Fruit fly (Drosophila melanogaster) whole organism, prepupa: ENCODE measurements around the gene CG11356.

Experiments used
- Blimp-1 ChIP-seq: fragments of 200-800 bp; sonication (Bioruptor generic); optimal IDR thresholded peaks from 3 replicates; lab custom pipeline; 2017; ENCODE audit warnings: missing biosample characterization, missing genetic modification characterization, mild to moderate bottlenecking, moderate library complexity, missing genetic modification reagents
- CG10631 ChIP-seq: fragments of 200-800 bp; sonication (Bioruptor generic); optimal IDR thresholded peaks from 2 replicates; lab custom pipeline; 2016; ENCODE audit warnings: missing biosample characterization, missing genetic modification characterization
- CG10669 ChIP-seq: fragments of 200-800 bp; sonication (Bioruptor generic); optimal IDR thresholded peaks from 3 replicates; lab custom pipeline; 2018; ENCODE audit warnings: missing biosample characterization, mild to moderate bottlenecking, missing genetic modification characterization, moderate library complexity
- CG11902 ChIP-seq: fragments of 200-800 bp; sonication (Bioruptor generic); optimal IDR thresholded peaks from 3 replicates; lab custom pipeline; 2016; ENCODE audit warnings: missing biosample characterization, missing genetic modification characterization
- CG3032 ChIP-seq: fragments of 200-800 bp; optimal IDR thresholded peaks from 2 replicates; lab custom pipeline; 2019; ENCODE audit warnings: missing biosample characterization, mild to moderate bottlenecking, missing genetic modification characterization, moderate library complexity
- CG31627 ChIP-seq: fragments of 200-800 bp; sonication (Bioruptor generic); optimal IDR thresholded peaks from 3 replicates; lab custom pipeline; 2016; ENCODE audit warnings: missing biosample characterization, missing genetic modification characterization
- CG32006 ChIP-seq: fragments of 200-800 bp; sonication (Bioruptor generic); optimal IDR thresholded peaks from 3 replicates; lab custom pipeline; 2017; ENCODE audit warnings: missing biosample characterization, mild to moderate bottlenecking, missing genetic modification characterization
- CG34406 ChIP-seq: fragments of 200-800 bp; sonication (Bioruptor generic); optimal IDR thresholded peaks from 3 replicates; lab custom pipeline; 2016; ENCODE audit warnings: missing biosample characterization, missing genetic modification characterization
- CG3919 ChIP-seq: fragments of 200-800 bp; sonication (Bioruptor generic); optimal IDR thresholded peaks from 3 replicates; lab custom pipeline; 2016; ENCODE audit warnings: missing biosample characterization, missing genetic modification characterization
- CG6163 ChIP-seq: fragments of 200-800 bp; sonication (Bioruptor generic); IDR thresholded peaks from 3 replicates; pipeline ENCODE4 v1.3.6; 2022; ENCODE audit warnings: missing biosample characterization, missing genetic modification characterization
- CG6276 ChIP-seq: fragments of 200-800 bp; sonication (Bioruptor generic); optimal IDR thresholded peaks from 2 replicates; lab custom pipeline; 2017; ENCODE audit warnings: missing biosample characterization, mild to moderate bottlenecking, missing genetic modification characterization
- CG6792 ChIP-seq: fragments of 200-800 bp; sonication (Bioruptor generic); optimal IDR thresholded peaks from 3 replicates; lab custom pipeline; 2016; ENCODE audit warnings: missing biosample characterization, missing genetic modification characterization
- CG6808 ChIP-seq: fragments of 200-800 bp; sonication (Bioruptor generic); optimal IDR thresholded peaks from 3 replicates; lab custom pipeline; 2017; ENCODE audit warnings: missing biosample characterization, missing genetic modification characterization, mild to moderate bottlenecking, moderate library complexity, missing genetic modification reagents
- CG8319 ChIP-seq: fragments of 200-800 bp; sonication (Bioruptor generic); optimal IDR thresholded peaks from 3 replicates; lab custom pipeline; 2016; ENCODE audit warnings: missing biosample characterization, missing genetic modification characterization
- CG9139 ChIP-seq: fragments of 200-800 bp; sonication (Bioruptor generic); optimal IDR thresholded peaks from 3 replicates; lab custom pipeline; 2017; ENCODE audit warnings: missing biosample characterization, mild to moderate bottlenecking, missing genetic modification characterization
- Eip75B ChIP-seq: fragments of 200-800 bp; sonication (Bioruptor generic); optimal IDR thresholded peaks from 3 replicates; lab custom pipeline; 2016; ENCODE audit warnings: missing biosample characterization, missing genetic modification characterization
- Eip78C ChIP-seq: fragments of 200-800 bp; sonication (Bioruptor generic); peaks from one replicate; lab custom pipeline; 2016; ENCODE audit warnings: missing biosample characterization, missing genetic modification characterization
- Eip93F ChIP-seq: fragments of 200-800 bp; sonication (Bioruptor generic); optimal IDR thresholded peaks from 2 replicates; lab custom pipeline; 2016; ENCODE audit warnings: missing biosample characterization, mild to moderate bottlenecking, missing genetic modification characterization
- Ets21C ChIP-seq: fragments of 200-800 bp; sonication (Bioruptor generic); optimal IDR thresholded peaks from 3 replicates; lab custom pipeline; 2016; ENCODE audit warnings: missing biosample characterization, missing genetic modification characterization
- Ets96B ChIP-seq: fragments of 200-800 bp; optimal IDR thresholded peaks from 2 replicates; lab custom pipeline; 2019; ENCODE audit warnings: missing biosample characterization, mild to moderate bottlenecking, missing genetic modification characterization, moderate library complexity
- Gug ChIP-seq: fragments of 200-800 bp; sonication (Bioruptor generic); IDR thresholded peaks from 2 replicates; pipeline ENCODE4 v1.3.6; 2022; ENCODE audit warnings: missing biosample characterization, missing genetic modification characterization
- Hr38 ChIP-seq: sonication (Bioruptor generic); optimal IDR thresholded peaks from 2 replicates; lab custom pipeline; 2016; ENCODE audit warnings: missing biosample characterization, missing genetic modification characterization
- Hr4 ChIP-seq: fragments of 200-800 bp; sonication (Bioruptor generic); optimal IDR thresholded peaks from 3 replicates; lab custom pipeline; 2016; ENCODE audit warnings: missing biosample characterization, missing genetic modification characterization
- Lpt ChIP-seq: fragments of 200-800 bp; sonication (Bioruptor generic); optimal IDR thresholded peaks from 3 replicates; lab custom pipeline; 2016; ENCODE audit warnings: missing biosample characterization, missing genetic modification characterization
- Smox ChIP-seq: fragments of 200-800 bp; sonication (Bioruptor generic); optimal IDR thresholded peaks from 3 replicates; lab custom pipeline; 2016; ENCODE audit warnings: missing biosample characterization, missing genetic modification characterization
- Sox102F ChIP-seq: fragments of 200-800 bp; sonication (Bioruptor generic); optimal IDR thresholded peaks from 2 replicates; lab custom pipeline; 2016; ENCODE audit warnings: missing biosample characterization, mild to moderate bottlenecking, missing genetic modification characterization
- Sox14 ChIP-seq: fragments of 200-800 bp; sonication (Bioruptor generic); optimal IDR thresholded peaks from 3 replicates; lab custom pipeline; 2016; ENCODE audit warnings: missing biosample characterization, missing genetic modification characterization
- achi ChIP-seq: fragments of 200-800 bp; sonication (Bioruptor generic); optimal IDR thresholded peaks from 3 replicates; lab custom pipeline; 2016; ENCODE audit warnings: missing biosample characterization, missing genetic modification characterization
- acj6 ChIP-seq: fragments of 200-800 bp; sonication (Bioruptor generic); optimal IDR thresholded peaks from 3 replicates; lab custom pipeline; 2016; ENCODE audit warnings: missing biosample characterization, missing genetic modification characterization
- dac ChIP-seq: fragments of 200-800 bp; sonication (Bioruptor generic); optimal IDR thresholded peaks from 2 replicates; lab custom pipeline; 2017; ENCODE audit warnings: missing biosample characterization, mild to moderate bottlenecking, missing genetic modification characterization
- dsx ChIP-seq: fragments of 200-800 bp; optimal IDR thresholded peaks from 3 replicates; lab custom pipeline; 2019; ENCODE audit warnings: missing biosample characterization, mild to moderate bottlenecking, missing genetic modification characterization, moderate library complexity; ENCODE audit not compliant: poor library complexity, severe bottlenecking
- eg ChIP-seq: fragments of 200-800 bp; sonication (Bioruptor generic); IDR thresholded peaks from 3 replicates; pipeline ENCODE4 v1.3.6; 2022; ENCODE audit warnings: missing biosample characterization, missing genetic modification characterization
- net ChIP-seq: fragments of 200-800 bp; sonication (Bioruptor generic); optimal IDR thresholded peaks from 3 replicates; lab custom pipeline; 2016; ENCODE audit warnings: missing biosample characterization, missing genetic modification characterization
- pdm3 ChIP-seq: fragments of 200-800 bp; sonication (Bioruptor generic); optimal IDR thresholded peaks from 3 replicates; lab custom pipeline; 2016; ENCODE audit warnings: missing biosample characterization, missing genetic modification characterization
- ss ChIP-seq, 2 experiments: fragments of 200-800 bp; sonication (Bioruptor generic); optimal IDR thresholded peaks; 2 replicates in 1 of 2; 3 replicates in 1 of 2; lab custom pipeline; 2017 to 2018; ENCODE audit warnings: mild to moderate bottlenecking in 2 of 2, missing biosample characterization in 2 of 2, missing genetic modification characterization in 2 of 2, moderate library complexity in 1 of 2
- svp ChIP-seq: fragments of 200-800 bp; sonication (Bioruptor generic); peaks from one replicate; lab custom pipeline; 2016; ENCODE audit warnings: missing biosample characterization, missing genetic modification characterization
- topi ChIP-seq: fragments of 200-800 bp; sonication (Bioruptor generic); optimal IDR thresholded peaks from 3 replicates; lab custom pipeline; 2016; ENCODE audit warnings: missing biosample characterization, missing genetic modification characterization
- vri ChIP-seq: fragments of 200-800 bp; sonication (Bioruptor generic); optimal IDR thresholded peaks from 3 replicates; lab custom pipeline; 2016; ENCODE audit warnings: missing biosample characterization, mild to moderate bottlenecking, missing genetic modification characterization

Gene CG11356

dm6 chrX:12075569-12075968 is 28.1 kb downstream of the CG11356 start (continued):
- no peak for TF ChIP-seq Eip93F
- TF ChIP-seq CG11902, result no peak
- peak; percentile 12 for TF ChIP-seq topi
- no peak for TF ChIP-seq CG3919 (GFP tag; lab: Kevin White, UChicago)
- TF ChIP-seq Ets21C (GFP tag; lab: Kevin White, UChicago), result no peak
- TF ChIP-seq Sox14 (GFP tag; lab: Kevin White, UChicago), result no peak
- peak; percentile 32 for TF ChIP-seq pdm3
- TF ChIP-seq eg (GFP tag; lab: Robert Waterston, UW), result peak; percentile 46; the same call in 1 of the 3 replicates
- TF ChIP-seq CG34406 (GFP tag; lab: Kevin White, UChicago), result no peak
- TF ChIP-seq CG3032 (tag; lab: Kevin White, UChicago), result no peak
- peak; percentile 58 for TF ChIP-seq svp
- no peak for TF ChIP-seq Hr38
- TF ChIP-seq Ets96B (tag; lab: Kevin White, UChicago), result no peak
- no peak for TF ChIP-seq dsx

DNA sequence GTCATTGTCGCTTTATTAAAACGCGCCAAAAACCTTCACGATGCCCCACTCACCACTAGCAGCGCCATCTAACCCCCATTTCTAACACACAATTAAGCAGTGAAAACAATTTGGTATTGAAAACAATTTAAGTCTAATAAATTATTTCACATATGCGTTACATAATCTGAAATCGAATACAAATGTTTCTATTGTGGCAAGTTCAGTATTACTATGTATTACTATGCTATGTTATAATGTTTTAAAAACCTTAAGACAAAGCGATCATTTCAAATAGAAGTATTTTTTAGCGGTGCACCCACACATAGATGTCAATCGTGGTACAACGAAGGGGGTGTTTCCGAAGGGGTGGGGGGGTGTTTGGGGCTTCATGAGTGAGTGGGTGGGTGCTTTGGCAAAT is 30.0 kb downstream of the CG11356 start:
- peak; percentile 4 for TF ChIP-seq Ets96B (tag; lab: Kevin White, UChicago)
- peak; percentile 10 for TF ChIP-seq CG10669 (GFP tag; lab: Kevin White, UChicago)
- TF ChIP-seq Eip78C (GFP tag; lab: Kevin White, UChicago), result peak; percentile 39
- peak; percentile 32 for TF ChIP-seq svp
- TF ChIP-seq vri (GFP tag; lab: Kevin White, UChicago), result no peak
- no peak for TF ChIP-seq CG32006

DNA sequence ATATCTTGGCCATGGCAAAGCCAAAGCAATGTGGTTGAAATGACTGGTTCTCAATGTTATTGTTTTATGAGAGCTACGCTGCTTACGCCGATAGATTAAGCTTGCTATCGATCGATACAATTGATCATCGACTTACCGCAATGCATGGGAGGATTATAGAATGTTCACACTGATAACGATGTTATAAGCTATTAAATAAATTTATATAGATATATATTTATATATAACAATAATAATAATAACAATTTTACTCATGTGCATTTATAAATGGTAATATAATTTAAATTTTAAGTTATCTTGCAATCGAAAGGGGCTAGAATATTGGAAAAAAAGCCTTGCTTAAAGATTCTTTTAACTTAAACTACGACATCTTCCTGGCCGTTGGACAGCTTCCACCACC is 30.9 kb downstream of the CG11356 start, which contains the start of gene moon:
TSS of gene moon (minus strand) at position 101 of the 400 bp plus-strand sequence.
- no peak for TF ChIP-seq CG6792
- no peak for TF ChIP-seq CG8319 (GFP tag; lab: Kevin White, UChicago)
- no peak for TF ChIP-seq Lpt (GFP tag; lab: Kevin White, UChicago)
- TF ChIP-seq Sox102F (GFP tag; lab: Kevin White, UChicago), result no peak
- TF ChIP-seq Eip75B (GFP tag; lab: Kevin White, UChicago), result no peak
- TF ChIP-seq ss (GFP tag; optimal IDR thresholded peaks at IDR 0.05; lab: Kevin White, UChicago), result no peak
- no peak for TF ChIP-seq dsx
- no peak for TF ChIP-seq CG6163 (GFP tag; lab: Robert Waterston, UW)
- TF ChIP-seq Ets96B (tag; lab: Kevin White, UChicago), result no peak
- no peak for TF ChIP-seq net
- no peak for TF ChIP-seq CG6276 (GFP tag; lab: Kevin White, UChicago)
- TF ChIP-seq vri (GFP tag; lab: Kevin White, UChicago), result no peak
- no peak for TF ChIP-seq Smox
- TF ChIP-seq CG10669 (GFP tag; lab: Kevin White, UChicago), result no peak
- TF ChIP-seq acj6, result no peak
- TF ChIP-seq Gug, result no peak
- TF ChIP-seq Eip78C (GFP tag; lab: Kevin White, UChicago), result no peak
- no peak for TF ChIP-seq CG32006

DNA sequence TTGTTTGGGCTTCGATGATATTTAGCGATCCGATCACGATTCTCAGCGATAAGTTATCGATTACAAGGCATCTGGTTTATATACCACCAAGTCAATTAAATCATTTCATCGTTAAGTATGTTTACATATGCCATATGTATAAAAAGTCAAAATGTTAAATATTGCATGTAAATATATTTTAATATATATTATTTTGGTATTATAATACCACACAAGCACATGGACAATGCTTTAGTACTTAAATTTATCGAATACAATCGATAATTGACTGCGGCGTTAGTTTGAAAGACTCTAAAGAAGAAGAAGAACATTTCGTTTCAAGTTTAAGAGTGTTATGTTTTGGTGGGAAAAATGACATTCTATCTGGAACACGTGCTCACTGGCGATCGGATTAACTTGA is 33.5 kb downstream of the CG11356 start, which contains the start of gene CG34323:
TSS of gene CG34323 (plus strand) at position 301 of the 400 bp plus-strand sequence.
- TF ChIP-seq CG31627 (GFP tag; lab: Kevin White, UChicago), result no peak
- no peak for TF ChIP-seq Hr4 (GFP tag; lab: Kevin White, UChicago)
- no peak for TF ChIP-seq Lpt (GFP tag; lab: Kevin White, UChicago)
- no peak for TF ChIP-seq Ets96B (tag; lab: Kevin White, UChicago)
- no peak for TF ChIP-seq CG9139 (GFP tag; lab: Kevin White, UChicago)
- TF ChIP-seq achi (GFP tag; lab: Kevin White, UChicago), result no peak
- TF ChIP-seq CG32006, result no peak
- TF ChIP-seq CG6808 (GFP tag; lab: Kevin White, UChicago), result no peak
- no peak for TF ChIP-seq dac (GFP tag; lab: Kevin White, UChicago)
- no peak for TF ChIP-seq ss (GFP tag; optimal IDR thresholded peaks at IDR 0.05; lab: Kevin White, UChicago)
- TF ChIP-seq svp, result no peak
- TF ChIP-seq CG10631 (GFP tag; lab: Kevin White, UChicago), result no peak
- no peak for TF ChIP-seq CG6276 (GFP tag; lab: Kevin White, UChicago)
- no peak for TF ChIP-seq Sox14 (GFP tag; lab: Kevin White, UChicago)
- no peak for TF ChIP-seq Eip78C (GFP tag; lab: Kevin White, UChicago)
- TF ChIP-seq CG34406 (GFP tag; lab: Kevin White, UChicago), result no peak
- no peak for TF ChIP-seq Blimp-1 (GFP tag; lab: Kevin White, UChicago)
